Fruit fly (Drosophila melanogaster) whole organism, embryonic: ENCODE data around the gene CG32797.

Source experiments
- Atf-2 ChIP-seq: fragments of 200-800 bp; sonication (Bioruptor generic); optimal IDR thresholded peaks from 2 replicates; lab custom pipeline; 2016; ENCODE audit warnings: missing biosample characterization, missing genetic modification characterization
- CG10321 ChIP-seq: fragments of 200-800 bp; sonication (Bioruptor generic); IDR thresholded peaks from 2 replicates; pipeline ENCODE4 v1.3.6; 2022; ENCODE audit warnings: missing biosample characterization, missing genetic modification characterization
- CG11247 ChIP-seq: fragments of 200-800 bp; sonication (Bioruptor generic); IDR thresholded peaks from 2 replicates; pipeline ENCODE4 v1.3.6; 2022; ENCODE audit warnings: missing biosample characterization, missing genetic modification characterization
- CG12744 ChIP-seq: fragments of 200-800 bp; sonication (Bioruptor generic); optimal IDR thresholded peaks from 2 replicates; lab custom pipeline; 2016; ENCODE audit warnings: missing biosample characterization, missing genetic modification characterization
- CG17328 ChIP-seq: fragments of 200-800 bp; sonication (Bioruptor generic); IDR thresholded peaks from 2 replicates; pipeline ENCODE4 v1.3.6; 2022; ENCODE audit warnings: missing biosample characterization, missing genetic modification characterization
- CG17359 ChIP-seq: fragments of 200-800 bp; sonication (Bioruptor generic); optimal IDR thresholded peaks from 3 replicates; lab custom pipeline; 2018; ENCODE audit warnings: missing biosample characterization, mild to moderate bottlenecking, missing genetic modification characterization, moderate library complexity
- CG17829 ChIP-seq: fragments of 200-800 bp; optimal IDR thresholded peaks from 2 replicates; lab custom pipeline; 2019; ENCODE audit warnings: missing biosample characterization, mild to moderate bottlenecking, missing genetic modification characterization, moderate library complexity
- CG3163 ChIP-seq: fragments of 200-800 bp; sonication (Bioruptor generic); optimal IDR thresholded peaks from 3 replicates; lab custom pipeline; 2016; ENCODE audit warnings: missing biosample characterization, missing genetic modification characterization
- CG32532 ChIP-seq: fragments of 200-800 bp; sonication (Bioruptor generic); IDR thresholded peaks from 2 replicates; pipeline ENCODE4 v1.3.6; 2022; ENCODE audit warnings: missing biosample characterization, missing genetic modification characterization
- CG3847 ChIP-seq: fragments of 200-800 bp; sonication (Bioruptor generic); IDR thresholded peaks from 2 replicates; pipeline ENCODE4 v1.3.6; 2022; ENCODE audit warnings: missing biosample characterization, missing genetic modification characterization
- CG6683 ChIP-seq: fragments of 200-800 bp; sonication (Bioruptor generic); optimal IDR thresholded peaks from 2 replicates; lab custom pipeline; 2017; ENCODE audit warnings: missing biosample characterization, mild to moderate bottlenecking, missing genetic modification characterization, missing genetic modification reagents
- CG7556 ChIP-seq: fragments of 200-800 bp; sonication (Bioruptor generic); optimal IDR thresholded peaks from 2 replicates; lab custom pipeline; 2017; ENCODE audit warnings: missing biosample characterization, mild to moderate bottlenecking, missing genetic modification characterization
- CG9932 ChIP-seq: fragments of 200-800 bp; sonication (Bioruptor generic); IDR thresholded peaks from 2 replicates; pipeline ENCODE4 v1.3.6; 2022; ENCODE audit warnings: missing biosample characterization, missing genetic modification characterization
- Deaf1 ChIP-seq: fragments of 200-800 bp; optimal IDR thresholded peaks from 3 replicates; lab custom pipeline; 2019; ENCODE audit warnings: missing biosample characterization, mild to moderate bottlenecking, missing genetic modification characterization, moderate library complexity
- Dek ChIP-seq: fragments of 200-800 bp; sonication (Bioruptor generic); optimal IDR thresholded peaks from 3 replicates; lab custom pipeline; 2019; ENCODE audit warnings: missing biosample characterization, mild to moderate bottlenecking, missing genetic modification characterization, moderate library complexity
- Doc3 ChIP-seq: fragments of 200-800 bp; sonication (Bioruptor generic); IDR thresholded peaks from 3 replicates; pipeline ENCODE4 v1.3.6; 2022; ENCODE audit warnings: missing biosample characterization, missing genetic modification characterization; ENCODE audit not compliant: partially characterized antibody
- Eip74EF ChIP-seq, 2 experiments: fragments of 200-800 bp in 1 of 2; fragments of >200 bp in 1 of 2; sonication (Bioruptor generic) in 1 of 2; optimal IDR thresholded peaks; 2 replicates each; lab custom pipeline; 2017 to 2019; ENCODE audit warnings: missing biosample characterization in 2 of 2, missing genetic modification characterization in 2 of 2, mild to moderate bottlenecking in 1 of 2, moderate library complexity in 1 of 2
- Gsc ChIP-seq: fragments of 200-800 bp; sonication (Bioruptor generic); IDR thresholded peaks from 2 replicates; pipeline ENCODE4 v1.3.6; 2022; ENCODE audit warnings: missing biosample characterization, missing genetic modification characterization
- HLHmδ ChIP-seq: fragments of 200-800 bp; sonication (Bioruptor generic); optimal IDR thresholded peaks from 2 replicates; lab custom pipeline; 2018; ENCODE audit warnings: missing biosample characterization, mild to moderate bottlenecking, missing genetic modification characterization, moderate library complexity
- Jarid2 ChIP-seq: fragments of 200-800 bp; sonication (Bioruptor generic); optimal IDR thresholded peaks from 3 replicates; lab custom pipeline; 2017; ENCODE audit warnings: mild to moderate bottlenecking, missing biosample characterization, missing genetic modification reagents, missing genetic modification characterization
- Kr ChIP-seq: fragments of 200-800 bp; sonication (Bioruptor generic); optimal IDR thresholded peaks from 2 replicates; lab custom pipeline; 2017; ENCODE audit warnings: missing biosample characterization, mild to moderate bottlenecking, missing genetic modification characterization
- Max ChIP-seq: fragments of 200-800 bp; sonication (Bioruptor generic); optimal IDR thresholded peaks from 2 replicates; lab custom pipeline; 2016; ENCODE audit warnings: missing biosample characterization, mild to moderate bottlenecking, missing genetic modification characterization
- Med ChIP-seq: fragments of 200-800 bp; sonication (Bioruptor generic); peaks from one replicate; lab custom pipeline; 2016; ENCODE audit warnings: missing biosample characterization, missing genetic modification characterization, mild to moderate bottlenecking, inconsistent platforms, moderate library complexity
- Oli ChIP-seq: fragments of 200-800 bp; sonication (Bioruptor generic); optimal IDR thresholded peaks from 2 replicates; lab custom pipeline; 2018; ENCODE audit warnings: missing biosample characterization, mild to moderate bottlenecking, missing genetic modification characterization, moderate library complexity
- Pdp1 ChIP-seq, 2 experiments: fragments of 200-800 bp; sonication (Bioruptor generic); optimal IDR thresholded peaks; 3 replicates each; lab custom pipeline; 2016; ENCODE audit warnings: missing biosample characterization in 2 of 2, missing genetic modification characterization in 2 of 2, mild to moderate bottlenecking in 1 of 2, moderate library complexity in 1 of 2
- Sry-β ChIP-seq: fragments of 200-800 bp; sonication (Bioruptor generic); optimal IDR thresholded peaks from 2 replicates; lab custom pipeline; 2018; ENCODE audit warnings: missing biosample characterization, mild to moderate bottlenecking, missing genetic modification characterization, moderate library complexity
- TFAM ChIP-seq: fragments of 200-800 bp; sonication (Bioruptor generic); optimal IDR thresholded peaks from 2 replicates; lab custom pipeline; 2017; ENCODE audit warnings: missing biosample characterization, missing genetic modification characterization, inconsistent platforms
- al ChIP-seq: fragments of 200-800 bp; sonication (Bioruptor generic); IDR thresholded peaks from 2 replicates; pipeline ENCODE4 v1.3.6; 2022; ENCODE audit warnings: missing biosample characterization, missing genetic modification characterization
- bab2 ChIP-seq: fragments of 200-800 bp; sonication (Bioruptor generic); optimal IDR thresholded peaks from 2 replicates; lab custom pipeline; 2016; ENCODE audit warnings: missing biosample characterization, missing genetic modification characterization
- br ChIP-seq: fragments of >200 bp; optimal IDR thresholded peaks from 2 replicates; lab custom pipeline; 2017
- cas ChIP-seq: fragments of 200-800 bp; sonication (Bioruptor generic); IDR thresholded peaks from 2 replicates; pipeline ENCODE4 v1.3.6; 2022; ENCODE audit warnings: missing biosample characterization, missing genetic modification characterization
- chif ChIP-seq, 2 experiments: fragments of 200-800 bp; sonication (Bioruptor generic); optimal IDR thresholded peaks; 3 replicates each; lab custom pipeline; 2016; ENCODE audit warnings: missing biosample characterization in 2 of 2, missing genetic modification characterization in 2 of 2
- ci ChIP-seq: fragments of 200-800 bp; sonication (Bioruptor generic); IDR thresholded peaks from 3 replicates; pipeline ENCODE4 v1.3.6; 2022; ENCODE audit warnings: missing biosample characterization, missing genetic modification characterization
- esg ChIP-seq: fragments of 200-800 bp; sonication (Bioruptor generic); conservative IDR thresholded peaks from 2 replicates; pipeline ENCODE4 v1.3.6; 2022; ENCODE audit warnings: missing biosample characterization, missing genetic modification characterization
- eyg ChIP-seq: fragments of 200-800 bp; sonication (Bioruptor generic); optimal IDR thresholded peaks from 3 replicates; lab custom pipeline; 2016; ENCODE audit warnings: missing biosample characterization, missing genetic modification characterization
- fd102C ChIP-seq: fragments of 200-800 bp; sonication (Bioruptor generic); optimal IDR thresholded peaks from 2 replicates; lab custom pipeline; 2018; ENCODE audit warnings: missing biosample characterization, mild to moderate bottlenecking, missing genetic modification characterization, moderate library complexity
- gcm ChIP-seq: fragments of 200-800 bp; sonication (Bioruptor generic); optimal IDR thresholded peaks from 2 replicates; lab custom pipeline; 2019; ENCODE audit warnings: missing biosample characterization, mild to moderate bottlenecking, missing genetic modification characterization, moderate library complexity
- gcm2 ChIP-seq: fragments of 200-800 bp; sonication (Bioruptor generic); optimal IDR thresholded peaks from 2 replicates; lab custom pipeline; 2016; ENCODE audit warnings: missing biosample characterization, missing genetic modification characterization
- grau ChIP-seq: fragments of 200-800 bp; optimal IDR thresholded peaks from 3 replicates; lab custom pipeline; 2019; ENCODE audit warnings: missing biosample characterization, mild to moderate bottlenecking, missing genetic modification characterization, moderate library complexity
- h ChIP-seq: fragments of >200 bp; optimal IDR thresholded peaks from 2 replicates; lab custom pipeline; 2017
- insv ChIP-seq, 2 experiments: fragments of 200-800 bp; sonication (Bioruptor generic); optimal IDR thresholded peaks; 3 replicates each; lab custom pipeline; 2016 to 2018; ENCODE audit warnings: missing biosample characterization in 2 of 2, missing genetic modification characterization in 2 of 2
- inv ChIP-seq: fragments of 200-800 bp; sonication (Bioruptor generic); IDR thresholded peaks from 2 replicates; pipeline ENCODE4 v1.3.6; 2022; ENCODE audit warnings: missing biosample characterization, missing genetic modification characterization; ENCODE audit not compliant: partially characterized antibody
- onecut ChIP-seq: fragments of 200-800 bp; sonication (Bioruptor generic); IDR thresholded peaks from 2 replicates; pipeline ENCODE4 v1.3.6; 2022; ENCODE audit warnings: missing biosample characterization, missing genetic modification characterization
- pnt ChIP-seq: fragments of 200-800 bp; sonication (Bioruptor generic); optimal IDR thresholded peaks from 3 replicates; lab custom pipeline; 2016; ENCODE audit warnings: missing biosample characterization, missing genetic modification characterization
- run ChIP-seq: fragments of 200-800 bp; sonication (Bioruptor generic); optimal IDR thresholded peaks from 3 replicates; lab custom pipeline; 2018; ENCODE audit warnings: missing biosample characterization, mild to moderate bottlenecking, missing genetic modification characterization
- sens ChIP-seq: fragments of 200-800 bp; sonication (Bioruptor generic); peaks from one replicate; lab custom pipeline; 2016; ENCODE audit warnings: missing biosample characterization, missing genetic modification characterization
- sima ChIP-seq: fragments of 200-800 bp; sonication (Bioruptor generic); optimal IDR thresholded peaks from 2 replicates; lab custom pipeline; 2016; ENCODE audit warnings: missing biosample characterization, missing genetic modification characterization
- slou ChIP-seq: fragments of 200-800 bp; sonication (Bioruptor generic); optimal IDR thresholded peaks from 3 replicates; lab custom pipeline; 2016; ENCODE audit warnings: missing biosample characterization, missing genetic modification characterization
- sr ChIP-seq: fragments of 200-800 bp; sonication (Bioruptor generic); IDR thresholded peaks from 3 replicates; pipeline ENCODE4 v1.3.6; 2022; ENCODE audit warnings: missing biosample characterization, missing genetic modification characterization
- stwl ChIP-seq: fragments of 200-800 bp; sonication (Bioruptor generic); optimal IDR thresholded peaks from 3 replicates; lab custom pipeline; 2018; ENCODE audit warnings: missing biosample characterization, mild to moderate bottlenecking, missing genetic modification characterization, moderate library complexity
- wor ChIP-seq: fragments of 200-800 bp; sonication (Bioruptor generic); IDR thresholded peaks from 2 replicates; pipeline ENCODE4 v1.3.6; 2022; ENCODE audit warnings: missing biosample characterization, missing genetic modification characterization
- zfh1 ChIP-seq: fragments of 200-800 bp; sonication (Bioruptor generic); IDR thresholded peaks from 3 replicates; pipeline ENCODE4 v1.3.6; 2022; ENCODE audit warnings: missing biosample characterization, missing genetic modification characterization

The CG32797 gene

DNA sequence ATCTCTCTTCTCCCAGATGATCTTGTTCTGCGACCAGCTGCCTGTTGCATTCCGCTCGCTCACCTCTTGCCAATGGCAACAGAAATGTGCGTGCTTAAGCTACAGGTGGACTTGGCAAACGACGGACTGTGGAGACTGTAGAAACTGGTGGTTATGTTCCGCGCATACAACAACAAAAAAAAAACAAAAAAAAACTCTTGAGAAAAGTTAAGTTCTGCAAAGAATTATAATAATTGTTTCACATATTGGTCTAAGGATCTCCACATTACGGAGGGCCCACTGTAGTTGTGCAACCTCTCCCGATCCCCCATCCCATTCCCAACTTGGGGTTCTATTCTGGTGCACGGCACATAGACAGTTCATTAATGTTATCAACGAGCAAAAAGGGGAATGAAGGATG is 42.9 kb upstream of the CG32797 start (continued):
- TF ChIP-seq CG32532 (0 out of 2 replicates have a peak, but pooled peaks have one; percentile 40), CG17829 (tag; lab: Kevin White, UChicago) (peak; percentile 82), slou (GFP tag; lab: Kevin White, UChicago) (no peak), insv (GFP tag; optimal IDR thresholded peaks at IDR 0.05; lab: Kevin White, UChicago) (no peak), bab2 (GFP tag; lab: Kevin White, UChicago) (peak; percentile 75), Deaf1 (tag; lab: Kevin White, UChicago) (no peak), Oli (tag; lab: Kevin White, UChicago) (peak; percentile 73), TFAM (GFP tag; lab: Kevin White, UChicago) (no peak), CG17359 (tag; lab: Kevin White, UChicago) (peak; percentile 72), Eip74EF (GFP tag; optimal IDR thresholded peaks at IDR 0.05; lab: Kevin White, UChicago) (peak in 1 of 2 experiments; percentile 22), CG17328 (GFP tag; lab: Robert Waterston, UW) (peak; percentile 82), eyg (GFP tag; lab: Kevin White, UChicago) (no peak), Sry-β (GFP tag; lab: Kevin White, UChicago) (no peak), onecut (GFP tag; lab: Robert Waterston, UW) (peak; percentile 73), al (GFP tag; lab: Robert Waterston, UW) (no peak), zfh1 (GFP tag; lab: Robert Waterston, UW) (peak; percentile 90), inv (no peak), sima (GFP tag; lab: Kevin White, UChicago) (no peak), gcm (GFP tag; lab: Kevin White, UChicago) (peak; percentile 51), run (no peak), CG12744 (GFP tag; lab: Kevin White, UChicago) (peak; percentile 32), ci (GFP tag; lab: Robert Waterston, UW) (peak; percentile 90), Jarid2 (GFP tag; lab: Kevin White, UChicago) (no peak), chif (GFP tag; optimal IDR thresholded peaks at IDR 0.05; lab: Kevin White, UChicago) (peak; percentile 52 to 86), Atf-2 (GFP tag; lab: Kevin White, UChicago) (peak; percentile 56), Kr (GFP tag; lab: Kevin White, UChicago) (no peak), h (lab: Kevin White, UChicago) (no peak), CG3163 (GFP tag; lab: Kevin White, UChicago) (peak; percentile 36), esg (GFP tag; lab: Robert Waterston, UW) (peak; percentile 67), CG3847 (GFP tag; lab: Robert Waterston, UW) (peak; percentile 41; the same call in 1 of the 2 replicates), CG10321 (GFP tag; lab: Robert Waterston, UW) (no peak), CG7556 (GFP tag; lab: Kevin White, UChicago) (peak; percentile 53), Max (GFP tag; lab: Kevin White, UChicago) (peak; percentile 31), grau (tag; lab: Kevin White, UChicago) (peak; percentile 94), Pdp1 (GFP tag; optimal IDR thresholded peaks at IDR 0.05; lab: Kevin White, UChicago) (peak; percentile 73 to 92), wor (0 out of 2 replicates have a peak, but pooled peaks have one; percentile 52), stwl (tag; lab: Kevin White, UChicago) (peak; percentile 36), HLHmδ (no peak), pnt (peak; percentile 73), Med (GFP tag; lab: Kevin White, UChicago) (peak; percentile 92), fd102C (peak; percentile 18), CG9932 (GFP tag; lab: Robert Waterston, UW) (peak; percentile 33; the same call in 1 of the 2 replicates), br (lab: Kevin White, UChicago) (no peak), Gsc (peak; percentile 64), CG6683 (GFP tag; lab: Kevin White, UChicago) (no peak), gcm2 (GFP tag; lab: Kevin White, UChicago) (no peak), Doc3 (GFP tag; lab: Robert Waterston, UW) (no peak), cas (no peak), sr (0 out of 3 replicates have a peak, but pooled peaks have one; percentile 5), sens (peak; percentile 97), CG11247 (GFP tag; lab: Robert Waterston, UW) (peak; percentile 41; the same call in 1 of the 2 replicates), Dek (tag; lab: Kevin White, UChicago) (no peak)
